Fruit fly (Drosophila melanogaster): ENCODE results near the gene ato.

- TF ChIP-seq ttk (optimal IDR thresholded peaks at IDR 0.05) (no peak), Myc (optimal IDR thresholded peaks at IDR 0.05) (no peak), psq (optimal IDR thresholded peaks at IDR 0.05) (no peak), h (optimal IDR thresholded peaks at IDR 0.05) (no peak)
Observed at dm6 chr3R:8264302-8265080, 13.4 kb upstream of the ato start, which contains the start of the genes RPA1 and Mcm2.

All from Kc167 (cell line).